Worm (Caenorhabditis elegans) whole organism, young adult: ENCODE results near the gene lido-10.

Source experiments
- attf-5 ChIP-seq: fragments of 200-800 bp; sonication (Bioruptor generic); optimal IDR thresholded peaks from 2 replicates; lab custom pipeline; 2018; ENCODE audit warnings: mild to moderate bottlenecking, missing genetic modification characterization, missing compliant biosample characterization
- bed-2 ChIP-seq: fragments of 200-800 bp; sonication (Bioruptor generic); IDR thresholded peaks from 2 replicates; pipeline ENCODE4 v1.3.6; 2022; ENCODE audit warnings: missing genetic modification reagents, missing genetic modification characterization, missing compliant biosample characterization
- snpc-4 ChIP-seq, 5 experiments: fragments of 150-350 bp in 1 of 5; sonication (generic microtip) in 4 of 5; optimal IDR thresholded peaks; 2 replicates each; lab custom pipeline; 2014 to 2018; ENCODE audit warnings: missing genetic modification characterization in 5 of 5, missing biosample characterization in 3 of 5, antibody characterized with exemption in 2 of 5, mild to moderate bottlenecking in 2 of 5, missing compliant biosample characterization in 2 of 5, missing genotype in 2 of 5, moderate library complexity in 2 of 5, missing genetic modification reagents in 1 of 5

DNA sequence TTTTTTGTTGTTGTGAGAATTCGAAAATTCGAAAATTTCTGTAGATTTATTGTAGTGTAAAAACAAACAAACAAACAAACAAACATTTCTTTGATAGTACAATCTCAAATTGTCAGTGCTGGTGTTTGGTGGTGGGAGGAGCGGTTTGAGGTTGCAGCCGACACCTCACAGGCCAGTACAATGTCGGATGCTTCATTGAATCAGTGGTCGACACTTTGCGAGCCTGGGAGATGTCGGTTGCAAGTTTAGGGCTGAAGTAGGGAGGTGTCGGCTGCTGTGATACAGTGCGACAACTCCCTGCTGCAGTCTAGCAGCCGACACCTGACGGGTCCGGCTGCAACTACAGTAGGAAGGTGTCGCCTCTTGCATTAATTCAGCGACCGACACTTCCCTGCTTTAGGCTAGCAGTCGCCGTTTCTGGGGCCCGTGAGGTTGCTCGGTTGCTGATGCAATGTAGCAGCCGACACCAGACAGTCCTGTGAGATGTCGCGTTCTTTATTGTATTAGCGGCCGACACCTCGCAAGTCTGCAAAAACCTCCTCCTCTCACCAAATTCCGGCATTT, 16.3 kb upstream of the lido-10 start:
- TF ChIP-seq attf-5 (GFP tag; lab: Kevin White, UChicago) = no peak
- TF ChIP-seq snpc-4 (GFP tag; optimal IDR thresholded peaks at IDR 0.05; lab: Kevin White, UChicago) = no peak
- peak; percentile 62 to 86 (median 80) for TF ChIP-seq snpc-4 (tag; optimal IDR thresholded peaks at IDR 0.05; lab: Kevin White, UChicago)
- no peak for TF ChIP-seq bed-2
